Fruit fly (Drosophila melanogaster) whole organism, embryonic: ENCODE measurements around the gene CG5191.

Source experiments
- Abd-B ChIP-seq: fragments of 200-800 bp; sonication (Bioruptor generic); optimal IDR thresholded peaks from 2 replicates; lab custom pipeline; 2018; ENCODE audit warnings: missing biosample characterization, mild to moderate bottlenecking, missing genetic modification characterization, moderate library complexity
- Adf1 ChIP-seq: fragments of 200-800 bp; sonication (Bioruptor generic); IDR thresholded peaks from 2 replicates; pipeline ENCODE4 v1.3.6; 2022; ENCODE audit warnings: missing biosample characterization, missing genetic modification characterization
- Aef1 ChIP-seq: fragments of 200-800 bp; sonication (Bioruptor generic); IDR thresholded peaks from 3 replicates; pipeline ENCODE4 v1.3.6; 2022; ENCODE audit warnings: missing biosample characterization, missing genetic modification characterization
- BtbVII ChIP-seq: fragments of 200-800 bp; sonication (Bioruptor generic); optimal IDR thresholded peaks from 3 replicates; lab custom pipeline; 2017; ENCODE audit warnings: missing biosample characterization, mild to moderate bottlenecking, missing genetic modification characterization
- CG1233 ChIP-seq: fragments of 200-800 bp; sonication (Bioruptor generic); optimal IDR thresholded peaks from 4 replicates; lab custom pipeline; 2018; ENCODE audit warnings: missing biosample characterization, mild to moderate bottlenecking, missing genetic modification characterization
- CG13296 ChIP-seq: fragments of 200-800 bp; sonication (Bioruptor generic); optimal IDR thresholded peaks from 3 replicates; lab custom pipeline; 2018; ENCODE audit warnings: missing biosample characterization, mild to moderate bottlenecking, missing genetic modification characterization
- CG13424 ChIP-seq: fragments of 200-800 bp; sonication (Bioruptor generic); optimal IDR thresholded peaks from 2 replicates; lab custom pipeline; 2019; ENCODE audit warnings: missing biosample characterization, mild to moderate bottlenecking, missing genetic modification characterization, moderate library complexity
- CG14965 ChIP-seq: fragments of 200-800 bp; sonication (Bioruptor generic); optimal IDR thresholded peaks from 2 replicates; lab custom pipeline; 2016; ENCODE audit warnings: missing biosample characterization, missing genetic modification characterization, borderline replicate concordance
- CG15011 ChIP-seq: fragments of 200-800 bp; sonication (Bioruptor generic); optimal IDR thresholded peaks from 3 replicates; lab custom pipeline; 2018; ENCODE audit warnings: missing biosample characterization, mild to moderate bottlenecking, missing genetic modification characterization
- CG15696 ChIP-seq: fragments of 200-800 bp; sonication (Bioruptor generic); optimal IDR thresholded peaks from 2 replicates; lab custom pipeline; 2019; ENCODE audit warnings: missing biosample characterization, mild to moderate bottlenecking, missing genetic modification characterization, moderate library complexity
- CG17912 ChIP-seq: fragments of 200-800 bp; sonication (Bioruptor generic); optimal IDR thresholded peaks from 2 replicates; lab custom pipeline; 2018; ENCODE audit warnings: missing biosample characterization, mild to moderate bottlenecking, missing genetic modification characterization
- CG2202 ChIP-seq: fragments of 200-800 bp; sonication (Bioruptor generic); optimal IDR thresholded peaks from 2 replicates; lab custom pipeline; 2018; ENCODE audit warnings: missing biosample characterization, mild to moderate bottlenecking, missing genetic modification characterization
- CG30431 ChIP-seq: fragments of 200-800 bp; sonication (Bioruptor generic); optimal IDR thresholded peaks from 2 replicates; lab custom pipeline; 2017; ENCODE audit warnings: missing biosample characterization, missing genetic modification characterization
- CG31224 ChIP-seq: fragments of 200-800 bp; sonication (Bioruptor generic); IDR thresholded peaks from 2 replicates; pipeline ENCODE4 v1.3.6; 2022; ENCODE audit warnings: missing biosample characterization, missing genetic modification characterization
- CG31388 ChIP-seq: fragments of 200-800 bp; sonication (Bioruptor generic); optimal IDR thresholded peaks from 2 replicates; lab custom pipeline; 2016; ENCODE audit warnings: missing biosample characterization, missing genetic modification characterization
- CG3163 ChIP-seq: fragments of 200-800 bp; sonication (Bioruptor generic); optimal IDR thresholded peaks from 3 replicates; lab custom pipeline; 2016; ENCODE audit warnings: missing biosample characterization, missing genetic modification characterization
- CG34376 ChIP-seq: fragments of 200-800 bp; sonication (Bioruptor generic); optimal IDR thresholded peaks from 2 replicates; lab custom pipeline; 2018; ENCODE audit warnings: missing biosample characterization, mild to moderate bottlenecking, missing genetic modification characterization
- CG3838 ChIP-seq: fragments of 200-800 bp; sonication (Bioruptor generic); optimal IDR thresholded peaks from 3 replicates; lab custom pipeline; 2016; ENCODE audit warnings: missing biosample characterization, missing genetic modification characterization
- CG42726 ChIP-seq: fragments of 200-800 bp; sonication (Bioruptor generic); IDR thresholded peaks from 2 replicates; pipeline ENCODE4 v1.3.6; 2022; ENCODE audit warnings: missing biosample characterization, missing genetic modification characterization; ENCODE audit not compliant: partially characterized antibody
- CG6791 ChIP-seq: fragments of 200-800 bp; sonication (Bioruptor generic); IDR thresholded peaks from 3 replicates; pipeline ENCODE4 v1.3.6; 2022; ENCODE audit warnings: missing biosample characterization, missing genetic modification characterization; ENCODE audit not compliant: partially characterized antibody
- CG8089 ChIP-seq: fragments of 200-800 bp; sonication (Bioruptor generic); optimal IDR thresholded peaks from 3 replicates; lab custom pipeline; 2016; ENCODE audit warnings: missing biosample characterization, missing genetic modification characterization
- CG8478 ChIP-seq: fragments of >200 bp; optimal IDR thresholded peaks from 2 replicates; lab custom pipeline; 2018
- CG9215 ChIP-seq: fragments of 200-800 bp; sonication (Bioruptor generic); IDR thresholded peaks from 2 replicates; pipeline ENCODE4 v1.3.6; 2022; ENCODE audit warnings: missing biosample characterization, missing genetic modification characterization
- CG9932 ChIP-seq: fragments of 200-800 bp; sonication (Bioruptor generic); IDR thresholded peaks from 2 replicates; pipeline ENCODE4 v1.3.6; 2022; ENCODE audit warnings: missing biosample characterization, missing genetic modification characterization
- D ChIP-seq, 2 experiments: fragments of 200-800 bp in 1 of 2; fragments of >200 bp in 1 of 2; sonication (Bioruptor generic) in 1 of 2; optimal IDR thresholded peaks; 2 replicates in 1 of 2; 3 replicates in 1 of 2; lab custom pipeline; 2017; ENCODE audit warnings: mild to moderate bottlenecking in 1 of 2, missing biosample characterization in 1 of 2, missing genetic modification characterization in 1 of 2, missing genetic modification reagents in 1 of 2
- D19A ChIP-seq: fragments of 200-800 bp; optimal IDR thresholded peaks from 3 replicates; lab custom pipeline; 2019; ENCODE audit warnings: missing biosample characterization, mild to moderate bottlenecking, missing genetic modification characterization, moderate library complexity
- Dref ChIP-seq: fragments of 200-800 bp; sonication (Bioruptor generic); IDR thresholded peaks from 2 replicates; pipeline ENCODE4 v1.3.6; 2022; ENCODE audit warnings: missing biosample characterization, missing genetic modification characterization
- ERR ChIP-seq: fragments of 200-800 bp; sonication (Bioruptor generic); optimal IDR thresholded peaks from 2 replicates; lab custom pipeline; 2016; ENCODE audit warnings: missing biosample characterization, missing genetic modification characterization
- HLHmδ ChIP-seq: fragments of 200-800 bp; sonication (Bioruptor generic); optimal IDR thresholded peaks from 2 replicates; lab custom pipeline; 2018; ENCODE audit warnings: missing biosample characterization, mild to moderate bottlenecking, missing genetic modification characterization, moderate library complexity
- Hr78 ChIP-seq, 2 experiments: fragments of 200-800 bp in 1 of 2; fragments of >200 bp in 1 of 2; sonication (Bioruptor generic) in 1 of 2; optimal IDR thresholded peaks; 2 replicates each; lab custom pipeline; 2017 to 2019; ENCODE audit warnings: missing biosample characterization in 2 of 2, missing genetic modification characterization in 2 of 2, mild to moderate bottlenecking in 1 of 2, moderate library complexity in 1 of 2
- Kr ChIP-seq: fragments of 200-800 bp; sonication (Bioruptor generic); optimal IDR thresholded peaks from 2 replicates; lab custom pipeline; 2017; ENCODE audit warnings: missing biosample characterization, mild to moderate bottlenecking, missing genetic modification characterization
- MTF-1 ChIP-seq: fragments of 200-800 bp; sonication (Bioruptor generic); optimal IDR thresholded peaks from 2 replicates; lab custom pipeline; 2018; ENCODE audit warnings: missing biosample characterization, mild to moderate bottlenecking, missing genetic modification characterization, borderline replicate concordance
- Oli ChIP-seq: fragments of 200-800 bp; sonication (Bioruptor generic); optimal IDR thresholded peaks from 2 replicates; lab custom pipeline; 2018; ENCODE audit warnings: missing biosample characterization, mild to moderate bottlenecking, missing genetic modification characterization, moderate library complexity
- Ravus ChIP-seq: fragments of 200-800 bp; sonication (Bioruptor generic); IDR thresholded peaks from 2 replicates; pipeline ENCODE4 v1.3.6; 2022; ENCODE audit warnings: missing biosample characterization, missing genetic modification characterization
- TFAM ChIP-seq: fragments of 200-800 bp; sonication (Bioruptor generic); optimal IDR thresholded peaks from 2 replicates; lab custom pipeline; 2017; ENCODE audit warnings: missing biosample characterization, missing genetic modification characterization, inconsistent platforms
- Vsx1 ChIP-seq: fragments of 200-800 bp; sonication (Bioruptor generic); optimal IDR thresholded peaks from 2 replicates; lab custom pipeline; 2017; ENCODE audit warnings: missing biosample characterization, mild to moderate bottlenecking, missing genetic modification characterization, missing genetic modification reagents
- br ChIP-seq: fragments of >200 bp; optimal IDR thresholded peaks from 2 replicates; lab custom pipeline; 2017
- cad ChIP-seq: fragments of >200 bp; optimal IDR thresholded peaks from 2 replicates; lab custom pipeline; 2017; ENCODE audit warnings: missing biosample characterization, missing genetic modification characterization
- da ChIP-seq: fragments of 200-800 bp; sonication (Bioruptor generic); optimal IDR thresholded peaks from 2 replicates; lab custom pipeline; 2016; ENCODE audit warnings: missing biosample characterization, missing genetic modification characterization
- fu2 ChIP-seq: fragments of 200-800 bp; sonication (Bioruptor generic); optimal IDR thresholded peaks from 2 replicates; lab custom pipeline; 2016; ENCODE audit warnings: missing biosample characterization, missing genetic modification characterization
- gem ChIP-seq: fragments of 200-800 bp; sonication (Bioruptor generic); optimal IDR thresholded peaks from 2 replicates; lab custom pipeline; 2019; ENCODE audit warnings: missing biosample characterization, mild to moderate bottlenecking, missing genetic modification characterization, moderate library complexity
- ham ChIP-seq: fragments of 200-800 bp; sonication (Bioruptor generic); IDR thresholded peaks from 2 replicates; pipeline ENCODE4 v1.3.6; 2022; ENCODE audit warnings: missing biosample characterization, missing genetic modification characterization
- klu ChIP-seq: fragments of 200-800 bp; sonication (Bioruptor generic); IDR thresholded peaks from 2 replicates; pipeline ENCODE4 v1.3.6; 2022; ENCODE audit warnings: missing biosample characterization, missing genetic modification characterization
- prd ChIP-seq, 3 experiments: fragments of >200 bp in 2 of 3; fragments of 200-800 bp in 1 of 3; sonication (Bioruptor generic) in 1 of 3; optimal IDR thresholded peaks in 2 of 3; IDR thresholded peaks in 1 of 3; 2 replicates in 2 of 3; 3 replicates in 1 of 3; pipeline versions ENCODE4 v1.3.6 to Lab custom; 2017 to 2022; ENCODE audit warnings: missing biosample characterization in 1 of 3, missing genetic modification characterization in 1 of 3
- sd ChIP-seq: fragments of 200-800 bp; sonication (Bioruptor generic); optimal IDR thresholded peaks from 3 replicates; lab custom pipeline; 2018; ENCODE audit warnings: missing biosample characterization, mild to moderate bottlenecking, missing genetic modification characterization, moderate library complexity
- sens-2 ChIP-seq: fragments of 200-800 bp; sonication (Bioruptor generic); IDR thresholded peaks from 2 replicates; pipeline ENCODE4 v1.3.6; 2022; ENCODE audit warnings: missing biosample characterization, missing genetic modification characterization
- sim ChIP-seq: fragments of 200-800 bp; sonication (Bioruptor generic); IDR thresholded peaks from 2 replicates; pipeline ENCODE4 v1.3.6; 2022; ENCODE audit warnings: missing biosample characterization, missing genetic modification characterization
- sisA ChIP-seq: fragments of 200-800 bp; sonication (Bioruptor generic); IDR thresholded peaks from 2 replicates; pipeline ENCODE4 v1.3.6; 2022; ENCODE audit warnings: missing biosample characterization, missing genetic modification characterization
- sug ChIP-seq: fragments of 200-800 bp; optimal IDR thresholded peaks from 2 replicates; lab custom pipeline; 2019; ENCODE audit warnings: missing biosample characterization, mild to moderate bottlenecking, missing genetic modification characterization, moderate library complexity
- ttk ChIP-seq: fragments of 200-800 bp; sonication (Bioruptor generic); IDR thresholded peaks from 2 replicates; pipeline ENCODE4 v2.1.2; 2022; ENCODE audit warnings: missing biosample characterization, missing genetic modification characterization
- tup ChIP-seq: fragments of 200-800 bp; sonication (Bioruptor generic); optimal IDR thresholded peaks from 2 replicates; lab custom pipeline; 2016; ENCODE audit warnings: missing biosample characterization, mild to moderate bottlenecking, missing genetic modification characterization, moderate library complexity

The CG5191 gene

DNA sequence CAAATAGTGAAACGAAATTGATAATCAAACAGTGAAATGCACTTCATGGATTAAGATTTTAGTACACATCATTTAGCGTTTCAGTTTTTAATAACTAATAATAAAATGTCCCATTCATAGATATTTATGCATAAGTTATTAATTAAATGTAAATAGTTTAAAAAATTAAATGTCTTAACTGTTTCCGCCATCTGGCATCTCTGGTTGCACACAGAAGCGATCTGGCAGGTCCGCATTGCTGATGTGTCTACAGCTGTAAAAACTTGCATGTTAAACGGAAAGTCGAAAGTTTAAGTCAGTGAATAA lies 27.8 kb downstream of the CG5191 start, which contains the start of gene Srp72 (continued):
- TF ChIP-seq CG3163 (no peak), Dref (no peak), prd (optimal IDR thresholded peaks at IDR 0.05; lab: Kevin White, UChicago) (no peak), prd (GFP tag; IDR thresholded peaks at IDR 0.05; lab: Robert Waterston, UW) (peak; percentile 59), gem (tag; lab: Kevin White, UChicago) (peak; percentile 73), sd (tag; lab: Kevin White, UChicago) (peak; percentile 33), fu2 (GFP tag; lab: Kevin White, UChicago) (no peak), CG15011 (GFP tag; lab: Kevin White, UChicago) (peak; percentile 34), CG8478 (lab: Kevin White, UChicago) (no peak), CG9215 (peak; percentile 43; the same call in 1 of the 2 replicates), Kr (no peak), CG14965 (no peak), CG31388 (GFP tag; lab: Kevin White, UChicago) (no peak), Hr78 (GFP tag; optimal IDR thresholded peaks at IDR 0.05; lab: Kevin White, UChicago) (no peak), CG15696 (tag; lab: Kevin White, UChicago) (peak; percentile 30), klu (no peak), CG9932 (peak; percentile 64), CG6791 (GFP tag; lab: Robert Waterston, UW) (no peak), Aef1 (GFP tag; lab: Robert Waterston, UW) (0 out of 3 replicates have a peak, but pooled peaks have one; percentile 14), sim (GFP tag; lab: Robert Waterston, UW) (no peak), cad (GFP tag; lab: Kevin White, UChicago) (no peak), Ravus (GFP tag; lab: Robert Waterston, UW) (no peak), CG31224 (GFP tag; lab: Robert Waterston, UW) (no peak), Vsx1 (GFP tag; lab: Kevin White, UChicago) (no peak), TFAM (GFP tag; lab: Kevin White, UChicago) (no peak), CG3838 (GFP tag; lab: Kevin White, UChicago) (no peak), br (lab: Kevin White, UChicago) (no peak), HLHmδ (no peak), BtbVII (no peak), Abd-B (GFP tag; lab: Kevin White, UChicago) (no peak), Adf1 (GFP tag; lab: Robert Waterston, UW) (no peak), CG13424 (peak; percentile 55), sug (tag; lab: Kevin White, UChicago) (peak; percentile 40), da (GFP tag; lab: Kevin White, UChicago) (no peak), CG13296 (peak; percentile 22), CG8089 (no peak), CG30431 (GFP tag; lab: Kevin White, UChicago) (no peak), sisA (GFP tag; lab: Robert Waterston, UW) (peak; percentile 37; the same call in 1 of the 2 replicates), tup (GFP tag; lab: Kevin White, UChicago) (peak; percentile 16), ttk (no peak), CG2202 (tag; lab: Kevin White, UChicago) (no peak), CG17912 (GFP tag; lab: Kevin White, UChicago) (no peak), CG34376 (GFP tag; lab: Kevin White, UChicago) (peak; percentile 33), Oli (peak; percentile 24), MTF-1 (no peak), sens-2 (GFP tag; lab: Robert Waterston, UW) (0 out of 2 replicates have a peak, but pooled peaks have one; percentile 9), D19A (peak; percentile 20), CG42726 (GFP tag; lab: Robert Waterston, UW) (no peak), CG1233 (GFP tag; lab: Kevin White, UChicago) (peak; percentile 26), ERR (GFP tag; lab: Kevin White, UChicago) (no peak), D (optimal IDR thresholded peaks at IDR 0.05; lab: Kevin White, UChicago) (no peak), D (GFP tag; optimal IDR thresholded peaks at IDR 0.05; lab: Kevin White, UChicago) (peak; percentile 5), ham (no peak)
